Worm (Caenorhabditis elegans) whole organism, L3 larva: ENCODE data around the gene pdi-6.
A peak's percentile ranks its signal among the peaks of the same experiment; 100 is the strongest.

ENCODE experiments used
- nhr-23 ChIP-seq: fragments of 150-350 bp; optimal IDR thresholded peaks from 2 replicates; lab custom pipeline; 2014; ENCODE audit warnings: missing biosample characterization, missing genetic modification reagents, missing genetic modification characterization
- nhr-28 ChIP-seq: fragments of 150-350 bp; optimal IDR thresholded peaks from 2 replicates; lab custom pipeline; 2014; ENCODE audit warnings: missing biosample characterization, missing genetic modification characterization
- nhr-76 ChIP-seq: fragments of 150-350 bp; sonication (generic microtip); optimal IDR thresholded peaks from 5 replicates; lab custom pipeline; 2014; ENCODE audit warnings: missing biosample characterization, missing genetic modification characterization
- pqm-1 ChIP-seq: fragments of 150-350 bp; optimal IDR thresholded peaks from 2 replicates; lab custom pipeline; 2017; ENCODE audit warnings: missing biosample characterization, missing genetic modification characterization, inconsistent platforms
- sea-2 ChIP-seq: fragments of 150-350 bp; sonication (generic microtip); optimal IDR thresholded peaks from 4 replicates; lab custom pipeline; 2014; ENCODE audit warnings: missing biosample characterization, missing genetic modification reagents, missing genetic modification characterization

ce11 chrX:7068400-7068799 lies at the start of gene pdi-6:
- TF ChIP-seq sea-2 (GFP tag; lab: Kevin White, UChicago) (no peak), nhr-28 (no peak), pqm-1 (tag; lab: Kevin White, UChicago) (peak; percentile 77), nhr-76 (tag; lab: Kevin White, UChicago) (no peak), nhr-23 (tag; lab: Kevin White, UChicago) (peak; percentile 95)
